Fruit fly (Drosophila melanogaster) whole organism, pupa: ENCODE measurements around the gene CG13245.

Experiments used
- CG34367 ChIP-seq: fragments of 200-800 bp; sonication (Bioruptor generic); optimal IDR thresholded peaks from 2 replicates; lab custom pipeline; 2018; ENCODE audit warnings: missing biosample characterization, mild to moderate bottlenecking, missing genetic modification characterization
- CG8159 ChIP-seq: fragments of 200-800 bp; sonication (Bioruptor generic); optimal IDR thresholded peaks from 3 replicates; lab custom pipeline; 2018; ENCODE audit warnings: missing biosample characterization, mild to moderate bottlenecking, missing genetic modification characterization, moderate library complexity
- Ets98B ChIP-seq: fragments of 200-800 bp; sonication (Bioruptor generic); IDR thresholded peaks from 2 replicates; pipeline ENCODE4 v1.3.6; 2022; ENCODE audit warnings: missing biosample characterization, missing genetic modification characterization
- fd96Ca ChIP-seq: fragments of 200-800 bp; sonication (Bioruptor generic); IDR thresholded peaks from 3 replicates; pipeline ENCODE4 v1.3.6; 2022; ENCODE audit warnings: missing biosample characterization, missing genetic modification characterization

DNA sequence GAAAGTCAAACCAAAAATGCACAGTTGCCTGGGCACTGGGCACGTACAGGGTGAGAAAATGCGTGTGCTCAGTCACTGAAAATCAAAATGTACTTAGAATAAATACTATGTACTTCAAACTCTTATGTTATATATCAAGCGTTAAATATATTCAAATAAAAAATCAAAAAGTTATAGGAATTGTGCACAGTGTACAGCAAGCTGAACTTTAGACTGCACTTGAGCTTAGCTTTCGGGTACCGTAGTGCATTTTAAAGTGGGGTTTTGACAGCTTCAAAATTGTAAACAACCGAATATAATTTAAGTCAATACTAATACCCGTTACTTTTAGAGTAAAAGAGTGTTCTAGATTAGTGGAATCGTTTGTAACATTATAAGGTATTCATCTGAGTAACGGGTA lies 36.1 kb downstream of the CG13245 start:
- TF ChIP-seq CG8159 (tag; lab: Kevin White, UChicago): no peak
- no peak for TF ChIP-seq Ets98B (GFP tag; lab: Robert Waterston, UW)
- TF ChIP-seq fd96Ca (GFP tag; lab: Robert Waterston, UW): no peak
- no peak for TF ChIP-seq CG34367
